Worm (Caenorhabditis elegans): Measurements from ENCODE around the gene C08B6.6.

- TF ChIP-seq unc-62 (GFP tag; optimal IDR thresholded peaks at IDR 0.05): no peak
- no peak for TF ChIP-seq ceh-28 (tag; optimal IDR thresholded peaks at IDR 0.05)
- no peak for TF ChIP-seq elt-2 (tag; optimal IDR thresholded peaks at IDR 0.05)
- TF ChIP-seq nhr-28 (tag; optimal IDR thresholded peaks at IDR 0.05): no peak
- TF ChIP-seq nhr-77 (tag; optimal IDR thresholded peaks at IDR 0.05): no peak
- no peak for TF ChIP-seq lsy-12 (tag; optimal IDR thresholded peaks at IDR 0.05)
- no peak for TF ChIP-seq lin-15B (tag; optimal IDR thresholded peaks at IDR 0.05)
- TF ChIP-seq ztf-11 (tag; optimal IDR thresholded peaks at IDR 0.05): no peak
Measured at ce11 chrV:10152278-10152677, 28.9 kb downstream of the C08B6.6 start, which contains the start of gene srsx-28.

Data from whole organism, L3 larva.